Worm (Caenorhabditis elegans) whole organism, L4 larva: ENCODE results near the gene T23F11.6.
A peak's percentile ranks its signal among the peaks of the same experiment; 100 is the strongest.

Source experiments
- F26F4.8 ChIP-seq: fragments of 200-800 bp; sonication (Bioruptor generic); conservative IDR thresholded peaks from 2 replicates; pipeline ENCODE4 v1.3.6; 2022; ENCODE audit warnings: missing genetic modification characterization, missing compliant biosample characterization
- F37D6.2 ChIP-seq: sonication (generic microtip); optimal IDR thresholded peaks from 2 replicates; lab custom pipeline; 2016; ENCODE audit warnings: mild to moderate bottlenecking, missing genetic modification characterization, missing compliant biosample characterization
- F44E2.7 ChIP-seq: fragments of 200-800 bp; sonication (Bioruptor generic); IDR thresholded peaks from 2 replicates; pipeline ENCODE4 v2.1.2; 2022; ENCODE audit warnings: missing genetic modification characterization, missing compliant biosample characterization
- F49E8.2 ChIP-seq: sonication (generic microtip); optimal IDR thresholded peaks from 2 replicates; lab custom pipeline; 2016; ENCODE audit warnings: missing compliant biosample characterization, mild to moderate bottlenecking, missing genetic modification characterization, borderline replicate concordance
- R02D3.7 ChIP-seq: fragments of 150-350 bp; sonication (generic microtip); optimal IDR thresholded peaks from 3 replicates; lab custom pipeline; 2014; ENCODE audit warnings: missing biosample characterization, missing genetic modification characterization
- T26A8.4 ChIP-seq: fragments of 200-800 bp; sonication (Bioruptor generic); IDR thresholded peaks from 2 replicates; pipeline ENCODE4 v1.3.6; 2022; ENCODE audit warnings: missing genetic modification characterization, missing compliant biosample characterization
- ZK546.5 ChIP-seq, 2 experiments: sonication (generic microtip); optimal IDR thresholded peaks; 2 replicates each; lab custom pipeline; 2017; ENCODE audit warnings: missing biosample characterization in 2 of 2, missing genetic modification characterization in 2 of 2
- arid-1 ChIP-seq: fragments of 200-800 bp; sonication (Bioruptor generic); conservative IDR thresholded peaks from 2 replicates; pipeline ENCODE4 v1.3.6; 2022; ENCODE audit warnings: missing genetic modification reagents, missing genetic modification characterization, missing compliant biosample characterization
- attf-4 ChIP-seq: sonication (generic microtip); optimal IDR thresholded peaks from 3 replicates; lab custom pipeline; 2017; ENCODE audit warnings: missing biosample characterization, missing genetic modification characterization
- ceh-20 ChIP-seq: fragments of 200-800 bp; sonication (Bioruptor generic); IDR thresholded peaks from 2 replicates; pipeline ENCODE4 v1.3.6; 2022; ENCODE audit warnings: missing genetic modification reagents, missing genetic modification characterization, missing compliant biosample characterization
- ceh-28 ChIP-seq: fragments of 150-350 bp; optimal IDR thresholded peaks from 2 replicates; lab custom pipeline; 2014; ENCODE audit warnings: missing biosample characterization, missing genetic modification reagents, missing genetic modification characterization
- ceh-44 ChIP-seq: fragments of 200-800 bp; sonication (Bioruptor generic); IDR thresholded peaks from 2 replicates; pipeline ENCODE4 v1.3.6; 2022; ENCODE audit warnings: missing genetic modification reagents, missing genetic modification characterization, missing compliant biosample characterization
- ceh-62 ChIP-seq: sonication (generic microtip); optimal IDR thresholded peaks from 2 replicates; lab custom pipeline; 2017; ENCODE audit warnings: missing biosample characterization, missing genetic modification characterization
- ceh-82 ChIP-seq: sonication (generic microtip); optimal IDR thresholded peaks from 2 replicates; lab custom pipeline; 2017; ENCODE audit warnings: missing biosample characterization, missing genetic modification characterization
- ces-1 ChIP-seq: fragments of 150-350 bp; sonication (generic microtip); optimal IDR thresholded peaks from 4 replicates; lab custom pipeline; 2014; ENCODE audit warnings: missing biosample characterization, missing genetic modification reagents, missing genetic modification characterization
- ctbp-1 ChIP-seq: fragments of 200-800 bp; sonication (Bioruptor generic); IDR thresholded peaks from 2 replicates; pipeline ENCODE4 v1.3.6; 2022; ENCODE audit warnings: missing genetic modification reagents, missing genetic modification characterization, missing compliant biosample characterization
- daf-16 ChIP-seq, 3 experiments: sonication (generic microtip); optimal IDR thresholded peaks; 2 replicates each; lab custom pipeline; 2016 to 2017; ENCODE audit warnings: missing genetic modification characterization in 3 of 3, missing genetic modification reagents in 3 of 3, mild to moderate bottlenecking in 2 of 3, missing compliant biosample characterization in 2 of 3, missing biosample characterization in 1 of 3, moderate library complexity in 1 of 3
- daf-8 ChIP-seq: fragments of 200-800 bp; sonication (Bioruptor generic); IDR thresholded peaks from 2 replicates; pipeline ENCODE4 v1.3.6; 2022; ENCODE audit warnings: missing genetic modification characterization, missing compliant biosample characterization
- dmd-6 ChIP-seq: fragments of 200-800 bp; sonication (Bioruptor generic); IDR thresholded peaks from 2 replicates; pipeline ENCODE4 v1.3.6; 2022; ENCODE audit warnings: missing genetic modification reagents, missing genetic modification characterization, missing compliant biosample characterization
- gei-8 ChIP-seq: fragments of 200-800 bp; sonication (Bioruptor generic); optimal IDR thresholded peaks from 2 replicates; lab custom pipeline; 2018; ENCODE audit warnings: mild to moderate bottlenecking, missing genetic modification characterization, missing compliant biosample characterization
- hif-1 ChIP-seq, 2 experiments: sonication (generic microtip); optimal IDR thresholded peaks; 2 replicates each; lab custom pipeline; 2016 to 2017; ENCODE audit warnings: missing compliant biosample characterization in 2 of 2, missing genetic modification characterization in 2 of 2, missing genetic modification reagents in 2 of 2, missing genotype in 2 of 2, mild to moderate bottlenecking in 1 of 2
- hlh-30 ChIP-seq: sonication (generic microtip); optimal IDR thresholded peaks from 2 replicates; lab custom pipeline; 2017; ENCODE audit warnings: antibody characterized with exemption, mild to moderate bottlenecking, missing genetic modification characterization, missing compliant biosample characterization; ENCODE audit not compliant: insufficient read depth
- jun-1 ChIP-seq: fragments of 150-350 bp; optimal IDR thresholded peaks from 2 replicates; lab custom pipeline; 2014; ENCODE audit warnings: missing biosample characterization, missing genetic modification reagents, missing genetic modification characterization
- lim-7 ChIP-seq: fragments of 200-800 bp; sonication (Bioruptor generic); IDR thresholded peaks from 2 replicates; pipeline ENCODE4 v1.3.6; 2022; ENCODE audit warnings: missing genetic modification characterization, missing compliant biosample characterization
- lin-1 ChIP-seq: fragments of 200-800 bp; sonication (Bioruptor generic); IDR thresholded peaks from 2 replicates; pipeline ENCODE4 v1.3.6; 2022; ENCODE audit warnings: missing genetic modification reagents, missing genetic modification characterization, missing compliant biosample characterization
- lin-13 ChIP-seq: fragments of 150-350 bp; optimal IDR thresholded peaks from 2 replicates; lab custom pipeline; 2014; ENCODE audit warnings: missing biosample characterization, missing genetic modification reagents, missing genetic modification characterization
- lin-15B ChIP-seq: fragments of 150-350 bp; sonication (generic microtip); optimal IDR thresholded peaks from 3 replicates; lab custom pipeline; 2014; ENCODE audit warnings: missing biosample characterization, missing genetic modification characterization
- lin-39 ChIP-seq: fragments of 150-350 bp; optimal IDR thresholded peaks from 2 replicates; lab custom pipeline; 2014; ENCODE audit warnings: missing biosample characterization, missing genetic modification reagents, missing genetic modification characterization
- madf-9 ChIP-seq: fragments of 200-800 bp; sonication (Bioruptor generic); conservative IDR thresholded peaks from 2 replicates; pipeline ENCODE4 v1.3.6; 2022; ENCODE audit warnings: missing genetic modification reagents, missing genetic modification characterization, missing compliant biosample characterization
- mdl-1 ChIP-seq, 2 experiments: fragments of 150-350 bp in 1 of 2; sonication (generic microtip) in 1 of 2; optimal IDR thresholded peaks; 2 replicates each; lab custom pipeline; 2014 to 2017; ENCODE audit warnings: missing biosample characterization in 2 of 2, missing genetic modification characterization in 2 of 2
- mdt-29 ChIP-seq: fragments of 200-800 bp; sonication (Bioruptor generic); IDR thresholded peaks from 2 replicates; pipeline ENCODE4 v1.3.6; 2022; ENCODE audit warnings: missing genetic modification reagents, missing genetic modification characterization, missing compliant biosample characterization
- mes-2 ChIP-seq: sonication (generic microtip); optimal IDR thresholded peaks from 2 replicates; lab custom pipeline; 2016; ENCODE audit warnings: missing genotype, mild to moderate bottlenecking, missing genetic modification characterization, missing compliant biosample characterization; ENCODE audit not compliant: poor library complexity, severe bottlenecking
- mxl-3 ChIP-seq: fragments of 200-800 bp; sonication (Bioruptor generic); optimal IDR thresholded peaks from 2 replicates; lab custom pipeline; 2018; ENCODE audit warnings: mild to moderate bottlenecking, missing genetic modification characterization, missing compliant biosample characterization
- nhr-25 ChIP-seq: sonication (generic microtip); optimal IDR thresholded peaks from 2 replicates; lab custom pipeline; 2017; ENCODE audit warnings: missing genetic modification characterization, mild to moderate bottlenecking, missing compliant biosample characterization, antibody characterized with exemption, moderate library complexity, borderline replicate concordance; ENCODE audit not compliant: insufficient read depth
- nhr-41 ChIP-seq: fragments of 200-800 bp; sonication (Bioruptor generic); IDR thresholded peaks from 2 replicates; pipeline ENCODE4 v1.3.6; 2022; ENCODE audit warnings: missing genetic modification reagents, missing genetic modification characterization, missing compliant biosample characterization
- nhr-42 ChIP-seq: fragments of 200-800 bp; sonication (Bioruptor generic); IDR thresholded peaks from 2 replicates; pipeline ENCODE4 v1.3.6; 2022; ENCODE audit warnings: missing genetic modification characterization, missing compliant biosample characterization
- nhr-76 ChIP-seq: fragments of 150-350 bp; optimal IDR thresholded peaks from 2 replicates; lab custom pipeline; 2014; ENCODE audit warnings: missing biosample characterization, missing genetic modification characterization
- nhr-77 ChIP-seq: fragments of 150-350 bp; optimal IDR thresholded peaks from 2 replicates; lab custom pipeline; 2014; ENCODE audit warnings: missing biosample characterization, missing genetic modification characterization
- pha-4 ChIP-seq, 2 experiments: fragments of 150-350 bp in 1 of 2; fragments of 200-800 bp in 1 of 2; sonication (Bioruptor generic) in 1 of 2; IDR thresholded peaks in 1 of 2; optimal IDR thresholded peaks in 1 of 2; 2 replicates each; pipeline versions ENCODE4 v1.3.6 to Lab custom; 2014 to 2022; ENCODE audit warnings: missing genetic modification characterization in 2 of 2, missing genetic modification reagents in 2 of 2, missing biosample characterization in 1 of 2, missing compliant biosample characterization in 1 of 2
- pqm-1 ChIP-seq: sonication (generic microtip); optimal IDR thresholded peaks from 2 replicates; lab custom pipeline; 2017; ENCODE audit warnings: missing biosample characterization, missing genetic modification characterization
- saeg-2 ChIP-seq: fragments of 200-800 bp; sonication (Bioruptor generic); IDR thresholded peaks from 2 replicates; pipeline ENCODE4 v1.3.6; 2022; ENCODE audit warnings: missing genetic modification reagents, missing genetic modification characterization, missing compliant biosample characterization
- sdz-12 ChIP-seq: fragments of 200-800 bp; sonication (Bioruptor generic); optimal IDR thresholded peaks from 2 replicates; lab custom pipeline; 2018; ENCODE audit warnings: mild to moderate bottlenecking, missing genetic modification characterization, missing compliant biosample characterization
- skn-1 ChIP-seq: fragments of 150-350 bp; optimal IDR thresholded peaks from 2 replicates; lab custom pipeline; 2014; ENCODE audit warnings: missing biosample characterization, missing genetic modification characterization
- spr-1 ChIP-seq: sonication (generic microtip); optimal IDR thresholded peaks from 2 replicates; lab custom pipeline; 2016; ENCODE audit warnings: mild to moderate bottlenecking, missing genetic modification characterization, missing compliant biosample characterization
- spr-3 ChIP-seq: fragments of 200-800 bp; sonication (Bioruptor generic); optimal IDR thresholded peaks from 2 replicates; lab custom pipeline; 2018; ENCODE audit warnings: mild to moderate bottlenecking, missing genetic modification characterization, missing compliant biosample characterization
- unc-39 ChIP-seq: sonication (generic microtip); optimal IDR thresholded peaks from 2 replicates; lab custom pipeline; 2017; ENCODE audit warnings: missing biosample characterization, missing genetic modification characterization
- zip-11 ChIP-seq: fragments of 200-800 bp; sonication (Bioruptor generic); IDR thresholded peaks from 2 replicates; pipeline ENCODE4 v1.3.6; 2022; ENCODE audit warnings: missing genetic modification characterization, missing compliant biosample characterization
- zip-2 ChIP-seq: fragments of 150-350 bp; optimal IDR thresholded peaks from 2 replicates; lab custom pipeline; 2014; ENCODE audit warnings: missing biosample characterization, missing genetic modification characterization
- ztf-11 ChIP-seq: fragments of 150-350 bp; optimal IDR thresholded peaks from 2 replicates; lab custom pipeline; 2014; ENCODE audit warnings: missing biosample characterization, missing genetic modification characterization

Gene T23F11.6

ce11 chrIII:4689595-4689994, 41.9 kb upstream of the T23F11.6 start (continued):
- peak; percentile 86 for TF ChIP-seq lin-1 (GFP tag; lab: Robert Waterston, UW)
- peak; percentile 56 for TF ChIP-seq zip-2
- peak; percentile 90 for TF ChIP-seq ceh-44 (GFP tag; lab: Robert Waterston, UW)
- peak; percentile 87 for TF ChIP-seq hlh-30 (tag; lab: Kevin White, UChicago)
- peak; percentile 78 for TF ChIP-seq T26A8.4 (GFP tag; lab: Robert Waterston, UW)
- TF ChIP-seq jun-1: peak; percentile 28
- TF ChIP-seq mdt-29 (GFP tag; lab: Robert Waterston, UW): peak; percentile 84; the same call in 1 of the 2 replicates
- TF ChIP-seq ceh-82 (tag; lab: Kevin White, UChicago): no peak
- TF ChIP-seq unc-39 (tag; lab: Kevin White, UChicago): no peak
- TF ChIP-seq ceh-20 (GFP tag; lab: Robert Waterston, UW): peak; percentile 75; the same call in 1 of the 2 replicates
- TF ChIP-seq skn-1 (tag; lab: Kevin White, UChicago): no peak
- TF ChIP-seq mxl-3: peak; percentile 96
- peak; percentile 91 for TF ChIP-seq nhr-41 (GFP tag; lab: Robert Waterston, UW)
- TF ChIP-seq dmd-6 (GFP tag; lab: Robert Waterston, UW): peak; percentile 77
- peak; percentile 89 for TF ChIP-seq arid-1 (GFP tag; lab: Robert Waterston, UW)
- TF ChIP-seq ceh-28 (tag; lab: Kevin White, UChicago): no peak
- TF ChIP-seq nhr-77 (tag; lab: Kevin White, UChicago): peak; percentile 18
- peak; percentile 82 for TF ChIP-seq madf-9 (GFP tag; lab: Robert Waterston, UW)
- TF ChIP-seq spr-1: peak; percentile 81
- peak; percentile 70 to 80 for TF ChIP-seq daf-16 (GFP tag; optimal IDR thresholded peaks at IDR 0.05; lab: Kevin White, UChicago)
- peak; percentile 68 for TF ChIP-seq daf-16 (tag; optimal IDR thresholded peaks at IDR 0.05; lab: Kevin White, UChicago)
- no peak for TF ChIP-seq lin-15B
- TF ChIP-seq zip-11: peak; percentile 71; the same call in 1 of the 2 replicates
- no peak for TF ChIP-seq ces-1
- peak; percentile 89 for TF ChIP-seq pha-4 (GFP tag; IDR thresholded peaks at IDR 0.05; lab: Robert Waterston, UW)
- TF ChIP-seq pha-4 (tag; optimal IDR thresholded peaks at IDR 0.05; lab: Kevin White, UChicago): peak; percentile 53
- no peak for TF ChIP-seq lin-39
- no peak for TF ChIP-seq attf-4 (tag; lab: Kevin White, UChicago)
- peak; percentile 96 for TF ChIP-seq lim-7 (GFP tag; lab: Robert Waterston, UW)
- peak; percentile 53 for TF ChIP-seq pqm-1
- TF ChIP-seq ZK546.5 (tag; optimal IDR thresholded peaks at IDR 0.05; lab: Kevin White, UChicago): no peak
- TF ChIP-seq ztf-11: no peak
- TF ChIP-seq sdz-12 (GFP tag; lab: Kevin White, UChicago): peak; percentile 87
- TF ChIP-seq ctbp-1: peak; percentile 84
- TF ChIP-seq ceh-62 (tag; lab: Kevin White, UChicago): no peak
- peak in 1 of 2 experiments; percentile 73 for TF ChIP-seq mdl-1 (tag; optimal IDR thresholded peaks at IDR 0.05; lab: Kevin White, UChicago)
- TF ChIP-seq R02D3.7 (tag; lab: Kevin White, UChicago): peak; percentile 36
- peak in 1 of 2 experiments; percentile 74 for TF ChIP-seq hif-1 (tag; optimal IDR thresholded peaks at IDR 0.05; lab: Kevin White, UChicago)
- TF ChIP-seq gei-8: peak; percentile 84
- TF ChIP-seq F37D6.2 (tag; lab: Kevin White, UChicago): peak; percentile 30
- peak; percentile 75 for TF ChIP-seq F49E8.2
- peak; percentile 87 for TF ChIP-seq mes-2
- TF ChIP-seq nhr-76: no peak
- peak; percentile 81 for TF ChIP-seq nhr-42 (GFP tag; lab: Robert Waterston, UW)
- peak; percentile 83 for TF ChIP-seq spr-3 (GFP tag; lab: Kevin White, UChicago)
- TF ChIP-seq F44E2.7 (GFP tag; lab: Robert Waterston, UW): peak; percentile 78; the same call in 1 of the 2 replicates
- peak; percentile 96 for TF ChIP-seq F26F4.8 (GFP tag; lab: Robert Waterston, UW)
- TF ChIP-seq nhr-25 (tag; lab: Kevin White, UChicago): no peak
- peak; percentile 62 for TF ChIP-seq lin-13 (GFP tag; lab: Kevin White, UChicago)
- 0 out of 2 replicates have a peak, but pooled peaks have one; percentile 34 for TF ChIP-seq saeg-2 (GFP tag; lab: Robert Waterston, UW)
- TF ChIP-seq daf-8: 0 out of 2 replicates have a peak, but pooled peaks have one; percentile 59
